Fruit fly (Drosophila melanogaster) whole organism, wandering third instar larva: ENCODE results near the gene CG10019.

Experiments used
- Abd-B ChIP-seq: fragments of >200 bp; optimal IDR thresholded peaks from 2 replicates; lab custom pipeline; 2017; ENCODE audit warnings: missing biosample characterization, missing genetic modification characterization
- CG32264 ChIP-seq: fragments of 200-800 bp; sonication (Bioruptor generic); optimal IDR thresholded peaks from 2 replicates; lab custom pipeline; 2016; ENCODE audit warnings: missing biosample characterization, missing genetic modification characterization
- CG9705 ChIP-seq: fragments of 200-800 bp; sonication (Bioruptor generic); optimal IDR thresholded peaks from 2 replicates; lab custom pipeline; 2018; ENCODE audit warnings: missing biosample characterization, mild to moderate bottlenecking, missing genetic modification characterization
- CrebA ChIP-seq: fragments of 200-800 bp; sonication (Bioruptor generic); optimal IDR thresholded peaks from 2 replicates; lab custom pipeline; 2016; ENCODE audit warnings: missing biosample characterization, mild to moderate bottlenecking, missing genetic modification characterization, borderline replicate concordance
- Dfd ChIP-seq: fragments of >200 bp; optimal IDR thresholded peaks from 2 replicates; lab custom pipeline; 2017; ENCODE audit warnings: missing biosample characterization, missing genetic modification characterization
- Dif ChIP-seq: fragments of 200-275, 200-300 bp; sonication (Bioruptor generic); optimal IDR thresholded peaks from 2 replicates; lab custom pipeline; 2018; ENCODE audit warnings: missing biosample characterization, missing genetic modification characterization; ENCODE audit not compliant: partially characterized antibody
- GATAd ChIP-seq: sonication (Bioruptor generic); optimal IDR thresholded peaks from 2 replicates; lab custom pipeline; 2016; ENCODE audit warnings: missing biosample characterization, missing genetic modification characterization
- HLH106 ChIP-seq: fragments of 200-800 bp; optimal IDR thresholded peaks from 3 replicates; lab custom pipeline; 2019; ENCODE audit warnings: missing biosample characterization, mild to moderate bottlenecking, missing genetic modification characterization, moderate library complexity
- Hnf4 ChIP-seq: fragments of 200-800 bp; sonication (Bioruptor generic); optimal IDR thresholded peaks from 2 replicates; lab custom pipeline; 2016; ENCODE audit warnings: missing biosample characterization, mild to moderate bottlenecking, missing genetic modification characterization
- Hr78 ChIP-seq: fragments of >200 bp; optimal IDR thresholded peaks from 2 replicates; lab custom pipeline; 2017; ENCODE audit warnings: missing biosample characterization, missing genetic modification characterization
- Hr83 ChIP-seq: fragments of 200-300 bp; sonication (Bioruptor generic); optimal IDR thresholded peaks from 2 replicates; lab custom pipeline; 2016; ENCODE audit warnings: missing biosample characterization, mild to moderate bottlenecking, missing genetic modification characterization, moderate library complexity; ENCODE audit not compliant: poor library complexity, severe bottlenecking
- Jra ChIP-seq: sonication (Bioruptor generic); optimal IDR thresholded peaks from 2 replicates; lab custom pipeline; 2016; ENCODE audit warnings: missing biosample characterization, missing genetic modification characterization
- Mio ChIP-seq: sonication (Bioruptor generic); optimal IDR thresholded peaks from 2 replicates; lab custom pipeline; 2016; ENCODE audit warnings: missing biosample characterization, missing genetic modification characterization
- Myc ChIP-seq: fragments of >200 bp; optimal IDR thresholded peaks from 2 replicates; lab custom pipeline; 2017
- N ChIP-seq: fragments of >200 bp; optimal IDR thresholded peaks from 2 replicates; lab custom pipeline; 2018; ENCODE audit warnings: missing biosample characterization, missing external identifiers, missing genetic modification characterization
- OdsH ChIP-seq: fragments of 200-800 bp; sonication (Bioruptor generic); optimal IDR thresholded peaks from 2 replicates; lab custom pipeline; 2016; ENCODE audit warnings: missing biosample characterization, mild to moderate bottlenecking, missing genetic modification characterization
- Rel ChIP-seq, 2 experiments: fragments of 200-800 bp; sonication (Bioruptor generic) in 1 of 2; optimal IDR thresholded peaks; 2 replicates in 1 of 2; 3 replicates in 1 of 2; lab custom pipeline; 2016 to 2019; ENCODE audit warnings: mild to moderate bottlenecking in 2 of 2, missing biosample characterization in 2 of 2, missing genetic modification characterization in 2 of 2, moderate library complexity in 1 of 2
- Sp1 ChIP-seq: fragments of 200-800 bp; sonication (Bioruptor generic); optimal IDR thresholded peaks from 3 replicates; lab custom pipeline; 2019; ENCODE audit warnings: missing biosample characterization, mild to moderate bottlenecking, missing genetic modification characterization, moderate library complexity
- Vsx2 ChIP-seq: fragments of 200-300, 225-300 bp; sonication (Bioruptor generic); optimal IDR thresholded peaks from 2 replicates; lab custom pipeline; 2018; ENCODE audit warnings: missing biosample characterization, missing genetic modification characterization; ENCODE audit not compliant: partially characterized antibody
- br ChIP-seq: fragments of 200-800 bp; sonication (Bioruptor generic); optimal IDR thresholded peaks from 2 replicates; lab custom pipeline; 2016; ENCODE audit warnings: missing biosample characterization, missing genetic modification characterization
- brk ChIP-seq: fragments of 200-800 bp; sonication (Bioruptor generic); optimal IDR thresholded peaks from 2 replicates; lab custom pipeline; 2016; ENCODE audit warnings: missing biosample characterization, mild to moderate bottlenecking, missing genetic modification characterization
- dl ChIP-seq, 2 experiments: fragments of 175-275, 200-275 bp in 1 of 2; fragments of 200-275 bp in 1 of 2; sonication (Bioruptor generic); optimal IDR thresholded peaks; lab custom pipeline; 2018; ENCODE audit warnings: mild to moderate bottlenecking in 2 of 2, missing biosample characterization in 2 of 2, missing genetic modification characterization in 2 of 2, moderate library complexity in 2 of 2; ENCODE audit not compliant: partially characterized antibody in 2 of 2, insufficient read depth in 1 of 2
- dmrt93B ChIP-seq: fragments of 200-800 bp; sonication (Bioruptor generic); optimal IDR thresholded peaks from 2 replicates; lab custom pipeline; 2018; ENCODE audit warnings: missing biosample characterization, mild to moderate bottlenecking, missing genetic modification characterization
- dsf ChIP-seq: sonication (Bioruptor generic); optimal IDR thresholded peaks from 2 replicates; lab custom pipeline; 2016; ENCODE audit warnings: missing biosample characterization, missing genetic modification characterization, borderline replicate concordance
- ey ChIP-seq: fragments of 200-800 bp; sonication (Bioruptor generic); optimal IDR thresholded peaks from 2 replicates; lab custom pipeline; 2016; ENCODE audit warnings: missing biosample characterization, missing genetic modification characterization
- foxo ChIP-seq, 2 experiments: fragments of 200-800 bp; sonication (Bioruptor generic); optimal IDR thresholded peaks; 2 replicates in 1 of 2; 3 replicates in 1 of 2; lab custom pipeline; 2016 to 2017; ENCODE audit warnings: missing biosample characterization in 2 of 2, missing genetic modification characterization in 2 of 2
- fru ChIP-seq: fragments of 200-800 bp; sonication (Bioruptor generic); optimal IDR thresholded peaks from 3 replicates; lab custom pipeline; 2016; ENCODE audit warnings: missing biosample characterization, mild to moderate bottlenecking, missing genetic modification characterization
- h ChIP-seq: fragments of 200-800 bp; sonication (Bioruptor generic); optimal IDR thresholded peaks from 3 replicates; lab custom pipeline; 2016; ENCODE audit warnings: missing biosample characterization, mild to moderate bottlenecking, missing genetic modification characterization
- jim ChIP-seq: fragments of 175-275, 200-325 bp; sonication (Bioruptor generic); optimal IDR thresholded peaks from 2 replicates; lab custom pipeline; 2016; ENCODE audit warnings: missing biosample characterization, mild to moderate bottlenecking, missing genetic modification characterization
- lola ChIP-seq: fragments of >200 bp; optimal IDR thresholded peaks from 2 replicates; lab custom pipeline; 2017; ENCODE audit warnings: missing biosample characterization, missing genetic modification characterization
- pan ChIP-seq: fragments of >200 bp; optimal IDR thresholded peaks from 2 replicates; lab custom pipeline; 2017
- psq ChIP-seq: fragments of 200-800 bp; sonication (Bioruptor generic); optimal IDR thresholded peaks from 3 replicates; lab custom pipeline; 2017; ENCODE audit warnings: missing biosample characterization, mild to moderate bottlenecking, missing genetic modification characterization, moderate library complexity
- rgr ChIP-seq: fragments of 200-800 bp; sonication (Bioruptor generic); optimal IDR thresholded peaks from 3 replicates; lab custom pipeline; 2016; ENCODE audit warnings: missing biosample characterization, mild to moderate bottlenecking, missing genetic modification characterization
- sage ChIP-seq: fragments of 200-800 bp; sonication (Bioruptor generic); optimal IDR thresholded peaks from 2 replicates; lab custom pipeline; 2016; ENCODE audit warnings: missing biosample characterization, mild to moderate bottlenecking, missing genetic modification characterization
- sv ChIP-seq: fragments of 200-800 bp; sonication (Bioruptor generic); optimal IDR thresholded peaks from 3 replicates; lab custom pipeline; 2016; ENCODE audit warnings: missing biosample characterization, missing genetic modification characterization
- tai ChIP-seq: sonication (Bioruptor generic); optimal IDR thresholded peaks from 2 replicates; lab custom pipeline; 2016; ENCODE audit warnings: missing biosample characterization, missing genetic modification characterization
- usp ChIP-seq: fragments of >200 bp; optimal IDR thresholded peaks from 2 replicates; lab custom pipeline; 2017; ENCODE audit warnings: missing biosample characterization, missing genetic modification characterization
- woc ChIP-seq: sonication (Bioruptor generic); optimal IDR thresholded peaks from 2 replicates; lab custom pipeline; 2016; ENCODE audit warnings: missing biosample characterization, mild to moderate bottlenecking, missing genetic modification characterization

CG10019 gene

DNA sequence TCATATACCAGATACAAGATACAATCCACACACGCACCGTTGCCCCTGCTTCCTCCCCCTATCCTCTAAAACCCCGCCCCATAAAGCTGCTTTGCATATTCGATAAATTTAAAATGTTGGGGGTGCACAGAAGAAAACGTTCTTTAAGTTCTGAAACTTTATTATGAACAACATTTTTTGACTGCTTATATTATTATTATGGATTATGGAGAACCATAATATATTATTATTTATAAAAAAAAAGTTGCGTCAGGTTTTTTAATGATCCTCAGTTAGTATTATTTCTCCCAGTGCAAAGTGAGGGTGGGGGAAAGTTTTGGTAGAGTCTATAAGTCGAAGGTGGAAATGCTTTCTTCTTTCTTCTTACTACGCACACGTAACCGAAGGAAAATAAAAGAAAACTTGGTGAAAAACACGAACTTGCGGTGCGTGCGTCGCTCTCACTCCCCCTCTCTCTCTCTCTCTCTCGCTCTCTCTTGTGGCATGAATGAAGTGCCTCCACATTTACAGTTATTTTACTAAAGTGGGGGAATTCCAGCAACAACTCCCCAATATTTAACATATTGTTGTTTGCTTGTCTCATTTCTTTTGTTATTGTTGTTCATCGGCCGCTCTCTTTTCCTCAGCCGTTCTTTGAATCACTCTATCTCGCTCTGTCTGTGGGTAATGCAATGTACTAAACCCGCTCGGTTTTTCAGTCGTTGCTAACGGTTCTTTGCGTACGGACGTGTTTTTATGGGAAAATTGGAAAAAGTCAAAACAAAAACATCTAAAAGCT, 59.2 kb downstream of the CG10019 start:
- TF ChIP-seq Jra (GFP tag; lab: Kevin White, UChicago) (no peak), Hr83 (no peak), N (GFP tag; lab: Kevin White, UChicago) (no peak), Hnf4 (no peak), fru (GFP tag; lab: Kevin White, UChicago) (peak; percentile 21), pan (lab: Kevin White, UChicago) (no peak), Dfd (GFP tag; lab: Kevin White, UChicago) (no peak), dsf (no peak), tai (GFP tag; lab: Kevin White, UChicago) (no peak), Mio (no peak), HLH106 (peak; percentile 34), brk (peak; percentile 24), dmrt93B (no peak), foxo (GFP tag; optimal IDR thresholded peaks at IDR 0.05; lab: Kevin White, UChicago) (peak in 1 of 2 experiments; percentile 62), Myc (no peak), OdsH (peak; percentile 44), GATAd (GFP tag; lab: Kevin White, UChicago) (no peak), Rel (GFP tag; optimal IDR thresholded peaks at IDR 0.05; lab: Kevin White, UChicago) (no peak), Rel (tag; optimal IDR thresholded peaks at IDR 0.05; lab: Kevin White, UChicago) (peak; percentile 94), Vsx2 (GFP tag; lab: Kevin White, UChicago) (no peak), sv (GFP tag; lab: Kevin White, UChicago) (peak; percentile 9), usp (no peak), Dif (GFP tag; lab: Kevin White, UChicago) (no peak), jim (GFP tag; lab: Kevin White, UChicago) (no peak), br (GFP tag; lab: Kevin White, UChicago) (no peak), dl (GFP tag; optimal IDR thresholded peaks at IDR 0.05; lab: Kevin White, UChicago; ENCODE audit: insufficient read depth in 1 of 2, partially characterized antibody in 2 of 2) (no peak), rgr (GFP tag; lab: Kevin White, UChicago) (peak; percentile 28), sage (GFP tag; lab: Kevin White, UChicago) (no peak), psq (peak; percentile 57), h (GFP tag; lab: Kevin White, UChicago) (peak; percentile 16), Abd-B (GFP tag; lab: Kevin White, UChicago) (no peak), Hr78 (no peak), CG9705 (GFP tag; lab: Kevin White, UChicago) (no peak), ey (GFP tag; lab: Kevin White, UChicago) (peak; percentile 6), Sp1 (GFP tag; lab: Kevin White, UChicago) (peak; percentile 48), woc (GFP tag; lab: Kevin White, UChicago) (no peak), lola (no peak), CrebA (no peak), CG32264 (no peak)

DNA sequence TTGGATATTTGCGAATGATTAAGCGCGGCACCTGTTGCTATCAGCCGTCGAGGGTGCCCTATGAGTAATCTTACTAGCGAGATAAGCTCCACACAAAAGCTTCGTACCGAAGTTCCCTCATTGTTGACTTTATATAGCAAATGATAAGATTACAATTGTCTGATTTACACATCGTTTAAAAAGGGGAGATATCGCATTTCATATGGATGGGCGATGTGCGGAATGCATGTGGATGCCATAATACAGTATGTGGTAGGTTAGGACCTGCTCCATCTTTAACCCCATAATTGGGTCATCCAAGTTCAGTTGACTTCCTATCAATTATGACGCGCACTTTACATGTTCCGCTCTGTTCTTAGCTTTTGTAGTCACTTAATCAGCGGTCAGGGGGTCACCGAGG, 61.4 kb downstream of the CG10019 start:
- TF ChIP-seq Jra (GFP tag; lab: Kevin White, UChicago) (peak; percentile 39), Dif (GFP tag; lab: Kevin White, UChicago) (no peak)

DNA sequence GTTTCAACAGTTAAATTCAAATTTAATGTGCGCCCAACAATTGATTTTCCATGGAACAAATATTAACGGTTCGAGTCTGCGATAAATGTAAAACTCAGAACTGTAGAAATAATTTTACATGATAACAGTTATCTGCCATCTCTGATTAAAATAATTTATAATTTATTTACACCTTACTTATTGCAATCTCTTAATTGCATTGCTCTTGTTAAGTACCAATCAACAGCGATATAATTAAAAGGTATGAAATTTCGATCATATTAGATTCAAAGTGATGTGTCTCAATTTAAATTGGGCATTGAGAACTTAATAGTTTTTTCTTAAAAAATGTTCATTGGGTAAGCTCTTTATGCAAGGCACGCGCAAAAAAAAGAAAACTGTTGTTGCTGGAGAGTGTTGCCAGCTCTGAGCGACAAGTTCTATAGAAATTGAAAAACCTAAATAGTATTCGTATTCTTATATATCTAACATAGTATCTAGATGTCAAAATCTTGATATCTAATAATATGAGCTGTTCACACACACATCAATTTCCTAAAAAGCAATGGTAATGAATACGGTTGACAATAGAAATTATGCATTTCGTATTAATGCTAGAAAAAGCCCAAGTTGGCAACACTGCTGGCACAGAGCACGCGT, 72.7 kb downstream of the CG10019 start:
- TF ChIP-seq N (GFP tag; lab: Kevin White, UChicago) = no peak
- no peak for TF ChIP-seq Vsx2 (GFP tag; lab: Kevin White, UChicago)
- peak; percentile 16 for TF ChIP-seq dsf
- TF ChIP-seq Dfd (GFP tag; lab: Kevin White, UChicago) = no peak
- peak; percentile 78 for TF ChIP-seq OdsH
- peak; percentile 79 for TF ChIP-seq h (GFP tag; lab: Kevin White, UChicago)
- TF ChIP-seq woc (GFP tag; lab: Kevin White, UChicago) = peak; percentile 89
- peak; percentile 65 for TF ChIP-seq ey (GFP tag; lab: Kevin White, UChicago)
- no peak for TF ChIP-seq rgr (GFP tag; lab: Kevin White, UChicago)
- peak; percentile 69 for TF ChIP-seq Hnf4
- TF ChIP-seq sage (GFP tag; lab: Kevin White, UChicago) = peak; percentile 51
- TF ChIP-seq fru (GFP tag; lab: Kevin White, UChicago) = peak; percentile 4
- TF ChIP-seq CrebA = no peak
- peak; percentile 82 for TF ChIP-seq Sp1 (GFP tag; lab: Kevin White, UChicago)
- TF ChIP-seq usp = no peak
- TF ChIP-seq Hr83 = peak; percentile 25
- no peak for TF ChIP-seq sv (GFP tag; lab: Kevin White, UChicago)
- peak; percentile 46 for TF ChIP-seq CG9705 (GFP tag; lab: Kevin White, UChicago)
- TF ChIP-seq Rel (GFP tag; optimal IDR thresholded peaks at IDR 0.05; lab: Kevin White, UChicago) = no peak
- TF ChIP-seq Rel (tag; optimal IDR thresholded peaks at IDR 0.05; lab: Kevin White, UChicago) = peak; percentile 94
- peak; percentile 35 for TF ChIP-seq psq
- no peak for TF ChIP-seq brk
- TF ChIP-seq GATAd (GFP tag; lab: Kevin White, UChicago) = peak; percentile 38
- TF ChIP-seq HLH106 = peak; percentile 71
- peak; percentile 98 for TF ChIP-seq Myc
- no peak for TF ChIP-seq Mio
- TF ChIP-seq Hr78 = no peak
- no peak for TF ChIP-seq dl (GFP tag; optimal IDR thresholded peaks at IDR 0.05; lab: Kevin White, UChicago; ENCODE audit: insufficient read depth in 1 of 2, partially characterized antibody in 2 of 2)
- TF ChIP-seq dmrt93B = no peak
